Fruit fly (Drosophila melanogaster): ENCODE measurements around the gene CG11583.

dm6 chr3L:4322032-4322617 lies 39.5 kb upstream of the CG11583 start, which contains the start of gene CG15014:
- TF ChIP-seq Sox100B (GFP tag; optimal IDR thresholded peaks at IDR 0.05) (no peak), CG14860 (GFP tag; IDR thresholded peaks at IDR 0.05; ENCODE audit: partially characterized antibody) (no peak), BtbVII (GFP tag; optimal IDR thresholded peaks at IDR 0.05) (no peak), Fer2 (tag; optimal IDR thresholded peaks at IDR 0.05) (no peak), CG3995 (GFP tag; optimal IDR thresholded peaks at IDR 0.05) (no peak), tap (tag; optimal IDR thresholded peaks at IDR 0.05) (no peak), CG11504 (tag; optimal IDR thresholded peaks at IDR 0.05) (no peak), CG8765 (GFP tag; IDR thresholded peaks at IDR 0.05) (no peak), emc (GFP tag; optimal IDR thresholded peaks at IDR 0.05) (no peak), lab (GFP tag; optimal IDR thresholded peaks at IDR 0.05) (no peak), Dll (GFP tag; IDR thresholded peaks at IDR 0.05; ENCODE audit: partially characterized antibody) (no peak)
